In the genomic region with DNA sequence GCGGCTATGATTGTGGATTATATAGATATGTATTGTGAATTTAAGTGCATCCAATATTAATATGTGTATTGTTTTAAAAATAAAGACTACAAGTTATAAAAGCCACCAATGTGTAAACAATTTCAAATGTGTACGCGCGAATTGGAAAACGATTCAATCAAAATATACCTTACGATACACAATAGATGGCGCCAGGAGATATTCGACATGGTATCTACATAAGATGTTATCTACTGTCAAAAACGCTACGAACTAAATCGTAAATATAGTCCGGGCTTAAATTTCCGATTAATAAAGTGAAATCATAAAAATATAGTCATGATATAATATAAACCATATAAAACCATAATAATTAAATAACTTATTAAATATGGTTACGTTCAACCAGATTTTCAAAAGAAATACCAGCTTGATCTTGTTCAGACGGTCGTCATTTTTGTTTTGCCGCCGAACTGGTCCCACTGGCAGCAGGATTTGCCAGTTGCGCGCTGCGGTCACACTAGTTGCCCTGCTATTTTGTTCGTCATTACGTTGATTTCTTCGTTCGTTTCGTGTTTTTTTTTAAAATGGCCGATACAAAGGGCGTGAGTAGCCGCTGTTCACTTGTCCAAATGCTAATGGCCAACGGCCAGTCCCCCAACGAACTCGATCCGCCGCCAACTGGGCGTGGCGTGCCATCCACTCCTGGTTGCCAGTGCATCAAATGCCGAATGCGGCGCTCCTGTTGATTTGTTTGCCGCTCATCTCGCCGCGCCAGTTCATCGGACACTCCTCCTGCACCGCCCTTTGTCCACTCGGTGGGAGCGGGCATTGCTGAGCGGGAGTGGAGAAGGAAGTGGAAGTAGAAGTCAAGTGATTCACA, we compare ENCODE assay signal across 1 fruit fly cellular context.
A peak's percentile ranks its signal among the peaks of the same experiment; 100 is the strongest.
TF ChIP-seq lines count a peak whose summit lies in the region.

A gene (plus strand): TSS at position 477 of the 862 bp plus-strand sequence.

TF ChIP-seq in whole organism, embryonic, 481 proteins besides CTCF, POLR2A, EP300 and RAD21 (continued from another document):
- TF ChIP-seq Bgb (GFP tag; IDR thresholded peaks at IDR 0.05; lab: Robert Waterston, UW; ENCODE audit: partially characterized antibody) (0 out of 2 replicates have a peak, but pooled peaks have one; percentile 40), mld (GFP tag; IDR thresholded peaks at IDR 0.05; lab: Robert Waterston, UW; ENCODE audit: partially characterized antibody) (no peak), CG14710 (tag; optimal IDR thresholded peaks at IDR 0.05; lab: Kevin White, UChicago) (peak; percentile 57), sens (GFP tag; lab: Kevin White, UChicago) (peak; percentile 50), Hand (GFP tag; optimal IDR thresholded peaks at IDR 0.05; lab: Kevin White, UChicago) (no peak), bigmax (GFP tag; optimal IDR thresholded peaks at IDR 0.05; lab: Kevin White, UChicago) (no peak), Blimp-1 (GFP tag; optimal IDR thresholded peaks at IDR 0.05; lab: Kevin White, UChicago) (no peak), CG12744 (GFP tag; optimal IDR thresholded peaks at IDR 0.05; lab: Kevin White, UChicago) (no peak), YL-1 (GFP tag; optimal IDR thresholded peaks at IDR 0.05; lab: Kevin White, UChicago) (peak; percentile 16), Tbp (GFP tag; optimal IDR thresholded peaks at IDR 0.05; lab: Kevin White, UChicago) (no peak), NC2α (GFP tag; optimal IDR thresholded peaks at IDR 0.05; lab: Kevin White, UChicago) (no peak), zfh1 (GFP tag; IDR thresholded peaks at IDR 0.05; lab: Robert Waterston, UW) (no peak), CG4404 (GFP tag; IDR thresholded peaks at IDR 0.05; lab: Robert Waterston, UW) (no peak), MBD-R2 (GFP tag; IDR thresholded peaks at IDR 0.05; lab: Robert Waterston, UW) (peak; percentile 47; the same call in 1 of the 2 replicates), crol (GFP tag; IDR thresholded peaks at IDR 0.05; lab: Robert Waterston, UW) (0 out of 2 replicates have a peak, but pooled peaks have one; percentile 35), cwo (GFP tag; optimal IDR thresholded peaks at IDR 0.05; lab: Kevin White, UChicago) (no peak), Ptx1 (GFP tag; IDR thresholded peaks at IDR 0.05; lab: Robert Waterston, UW) (no peak)
